Fruit fly (Drosophila melanogaster) whole organism, embryonic: Measurements from ENCODE around the gene Svil.

Experiments
- Aef1 ChIP-seq: fragments of 200-800 bp; sonication (Bioruptor generic); IDR thresholded peaks from 3 replicates; pipeline ENCODE4 v1.3.6; 2022; ENCODE audit warnings: missing biosample characterization, missing genetic modification characterization
- Asciz ChIP-seq: fragments of 200-800 bp; sonication (Bioruptor generic); optimal IDR thresholded peaks from 2 replicates; lab custom pipeline; 2017; ENCODE audit warnings: missing biosample characterization, mild to moderate bottlenecking, missing genetic modification characterization, missing genetic modification reagents
- B-H2 ChIP-seq: fragments of 200-800 bp; sonication (Bioruptor generic); optimal IDR thresholded peaks from 2 replicates; lab custom pipeline; 2018; ENCODE audit warnings: missing biosample characterization, mild to moderate bottlenecking, missing genetic modification characterization
- Blimp-1 ChIP-seq: fragments of 200-800 bp; sonication (Bioruptor generic); optimal IDR thresholded peaks from 3 replicates; lab custom pipeline; 2018; ENCODE audit warnings: missing biosample characterization, missing genetic modification characterization, mild to moderate bottlenecking, moderate library complexity, missing genetic modification reagents
- CG11456 ChIP-seq: fragments of 200-800 bp; sonication (Bioruptor generic); IDR thresholded peaks from 3 replicates; pipeline ENCODE4 v1.3.6; 2022; ENCODE audit warnings: missing biosample characterization, missing genetic modification characterization
- CG12104 ChIP-seq: fragments of 200-800 bp; sonication (Bioruptor generic); optimal IDR thresholded peaks from 3 replicates; lab custom pipeline; 2016; ENCODE audit warnings: missing biosample characterization, missing genetic modification characterization
- CG12219 ChIP-seq: fragments of 200-800 bp; sonication (Bioruptor generic); optimal IDR thresholded peaks from 3 replicates; lab custom pipeline; 2018; ENCODE audit warnings: missing biosample characterization, mild to moderate bottlenecking, missing genetic modification characterization
- CG12659 ChIP-seq: fragments of 200-800 bp; sonication (Bioruptor generic); optimal IDR thresholded peaks from 3 replicates; lab custom pipeline; 2017; ENCODE audit warnings: mild to moderate bottlenecking, missing biosample characterization, missing genetic modification reagents, missing genetic modification characterization
- CG14965 ChIP-seq: fragments of 200-800 bp; sonication (Bioruptor generic); optimal IDR thresholded peaks from 2 replicates; lab custom pipeline; 2016; ENCODE audit warnings: missing biosample characterization, missing genetic modification characterization, borderline replicate concordance
- CG1602 ChIP-seq: fragments of 200-800 bp; sonication (Bioruptor generic); optimal IDR thresholded peaks from 3 replicates; lab custom pipeline; 2016; ENCODE audit warnings: missing biosample characterization, missing genetic modification characterization
- CG18599 ChIP-seq: fragments of 200-800 bp; sonication (Bioruptor generic); optimal IDR thresholded peaks from 3 replicates; lab custom pipeline; 2017; ENCODE audit warnings: missing biosample characterization, missing genetic modification characterization, mild to moderate bottlenecking, moderate library complexity, missing genetic modification reagents
- CG3065 ChIP-seq: fragments of 200-800 bp; sonication (Bioruptor generic); optimal IDR thresholded peaks from 2 replicates; lab custom pipeline; 2016; ENCODE audit warnings: missing biosample characterization, missing genetic modification characterization
- CG31224 ChIP-seq: fragments of 200-800 bp; sonication (Bioruptor generic); IDR thresholded peaks from 2 replicates; pipeline ENCODE4 v1.3.6; 2022; ENCODE audit warnings: missing biosample characterization, missing genetic modification characterization
- CG3163 ChIP-seq: fragments of 200-800 bp; sonication (Bioruptor generic); optimal IDR thresholded peaks from 3 replicates; lab custom pipeline; 2016; ENCODE audit warnings: missing biosample characterization, missing genetic modification characterization
- CG6813 ChIP-seq: fragments of 200-800 bp; sonication (Bioruptor generic); optimal IDR thresholded peaks from 2 replicates; lab custom pipeline; 2017; ENCODE audit warnings: missing biosample characterization, missing genetic modification characterization, mild to moderate bottlenecking, moderate library complexity, missing genetic modification reagents
- CG7786 ChIP-seq: fragments of 200-800 bp; sonication (Bioruptor generic); optimal IDR thresholded peaks from 2 replicates; lab custom pipeline; 2016; ENCODE audit warnings: missing biosample characterization, missing genetic modification characterization
- CG9609 ChIP-seq: fragments of 200-800 bp; sonication (Bioruptor generic); optimal IDR thresholded peaks from 3 replicates; lab custom pipeline; 2016; ENCODE audit warnings: missing biosample characterization, missing genetic modification characterization
- CTCF ChIP-seq: fragments of 200-800 bp; sonication (Bioruptor generic); optimal IDR thresholded peaks from 2 replicates; lab custom pipeline; 2017; ENCODE audit warnings: missing biosample characterization, mild to moderate bottlenecking, missing genetic modification characterization, moderate library complexity
- Dfd ChIP-seq, 2 experiments: fragments of >200 bp; optimal IDR thresholded peaks; 2 replicates each; lab custom pipeline; 2017; ENCODE audit warnings: missing biosample characterization in 2 of 2, missing genetic modification characterization in 2 of 2
- Dip2 ChIP-seq: fragments of 200-800 bp; sonication (Bioruptor generic); IDR thresholded peaks from 2 replicates; pipeline ENCODE4 v1.3.6; 2022; ENCODE audit warnings: missing biosample characterization, missing genetic modification characterization
- E2f2 ChIP-seq: fragments of 200-800 bp; sonication (Bioruptor generic); IDR thresholded peaks from 2 replicates; pipeline ENCODE4 v1.3.6; 2022; ENCODE audit warnings: missing biosample characterization, missing genetic modification characterization
- GATAe ChIP-seq: fragments of 200-800 bp; sonication (Bioruptor generic); conservative IDR thresholded peaks from 2 replicates; pipeline ENCODE4 v1.3.6; 2022; ENCODE audit warnings: missing biosample characterization, missing genetic modification characterization
- H2.0 ChIP-seq: fragments of 200-800 bp; sonication (Bioruptor generic); IDR thresholded peaks from 2 replicates; pipeline ENCODE4 v1.3.6; 2022; ENCODE audit warnings: missing biosample characterization, missing genetic modification characterization
- Hsf ChIP-seq: fragments of 200-800 bp; sonication (Bioruptor generic); optimal IDR thresholded peaks from 3 replicates; lab custom pipeline; 2016; ENCODE audit warnings: missing biosample characterization, missing genetic modification characterization
- Myb ChIP-seq: fragments of 200-800 bp; sonication (Bioruptor generic); optimal IDR thresholded peaks from 2 replicates; lab custom pipeline; 2016; ENCODE audit warnings: missing biosample characterization, missing genetic modification characterization
- Nf-YC ChIP-seq: fragments of 200-800 bp; optimal IDR thresholded peaks from 3 replicates; lab custom pipeline; 2019; ENCODE audit warnings: missing biosample characterization, mild to moderate bottlenecking, missing genetic modification characterization, moderate library complexity
- Side ChIP-seq: fragments of 200-800 bp; sonication (Bioruptor generic); optimal IDR thresholded peaks from 2 replicates; lab custom pipeline; 2016; ENCODE audit warnings: missing biosample characterization, missing genetic modification characterization
- bab2 ChIP-seq: fragments of 200-800 bp; sonication (Bioruptor generic); optimal IDR thresholded peaks from 2 replicates; lab custom pipeline; 2016; ENCODE audit warnings: missing biosample characterization, missing genetic modification characterization
- caup ChIP-seq: fragments of 200-800 bp; sonication (Bioruptor generic); optimal IDR thresholded peaks from 3 replicates; lab custom pipeline; 2017; ENCODE audit warnings: missing biosample characterization, mild to moderate bottlenecking, missing genetic modification characterization, moderate library complexity; ENCODE audit not compliant: severe bottlenecking
- corto ChIP-seq: fragments of 200-800 bp; sonication (Bioruptor generic); optimal IDR thresholded peaks from 2 replicates; lab custom pipeline; 2016; ENCODE audit warnings: missing biosample characterization, mild to moderate bottlenecking, missing genetic modification characterization, moderate library complexity
- exex ChIP-seq: fragments of 200-800 bp; sonication (Bioruptor generic); optimal IDR thresholded peaks from 4 replicates; lab custom pipeline; 2018; ENCODE audit warnings: missing biosample characterization, mild to moderate bottlenecking, missing genetic modification characterization, moderate library complexity
- fd3F ChIP-seq: fragments of 200-800 bp; sonication (Bioruptor generic); optimal IDR thresholded peaks from 2 replicates; lab custom pipeline; 2018; ENCODE audit warnings: missing biosample characterization, mild to moderate bottlenecking, missing genetic modification characterization, moderate library complexity
- fd96Cb ChIP-seq: fragments of 200-800 bp; sonication (Bioruptor generic); optimal IDR thresholded peaks from 2 replicates; lab custom pipeline; 2018; ENCODE audit warnings: missing biosample characterization, mild to moderate bottlenecking, missing genetic modification characterization, moderate library complexity
- hb ChIP-seq: fragments of 200-800 bp; sonication (Bioruptor generic); IDR thresholded peaks from 3 replicates; pipeline ENCODE4 v1.3.6; 2022; ENCODE audit warnings: missing biosample characterization, missing genetic modification characterization; ENCODE audit not compliant: partially characterized antibody
- jigr1 ChIP-seq: fragments of 200-800 bp; sonication (Bioruptor generic); IDR thresholded peaks from 3 replicates; pipeline ENCODE4 v1.3.6; 2022; ENCODE audit warnings: missing biosample characterization, missing genetic modification characterization
- ken ChIP-seq: fragments of 200-800 bp; sonication (Bioruptor generic); IDR thresholded peaks from 3 replicates; pipeline ENCODE4 v1.3.6; 2022; ENCODE audit warnings: missing biosample characterization, missing genetic modification characterization
- mam ChIP-seq: fragments of 200-800 bp; sonication (Bioruptor generic); optimal IDR thresholded peaks from 3 replicates; lab custom pipeline; 2016; ENCODE audit warnings: missing biosample characterization, missing genetic modification characterization
- odd ChIP-seq: fragments of 200-800 bp; sonication (Bioruptor generic); optimal IDR thresholded peaks from 2 replicates; lab custom pipeline; 2017; ENCODE audit warnings: missing biosample characterization, mild to moderate bottlenecking, missing genetic modification characterization
- prd ChIP-seq, 3 experiments: fragments of >200 bp in 2 of 3; fragments of 200-800 bp in 1 of 3; sonication (Bioruptor generic) in 1 of 3; optimal IDR thresholded peaks in 2 of 3; IDR thresholded peaks in 1 of 3; 2 replicates in 2 of 3; 3 replicates in 1 of 3; pipeline versions ENCODE4 v1.3.6 to Lab custom; 2017 to 2022; ENCODE audit warnings: missing biosample characterization in 1 of 3, missing genetic modification characterization in 1 of 3
- ranshi ChIP-seq: fragments of 200-800 bp; sonication (Bioruptor generic); IDR thresholded peaks from 2 replicates; pipeline ENCODE4 v1.3.6; 2022; ENCODE audit warnings: missing biosample characterization, missing genetic modification characterization
- repo ChIP-seq: fragments of 200-800 bp; sonication (Bioruptor generic); optimal IDR thresholded peaks from 2 replicates; lab custom pipeline; 2016; ENCODE audit warnings: missing biosample characterization, missing genetic modification characterization
- ro ChIP-seq: fragments of 200-800 bp; sonication (Bioruptor generic); IDR thresholded peaks from 2 replicates; pipeline ENCODE4 v1.3.6; 2022; ENCODE audit warnings: missing biosample characterization, missing genetic modification characterization
- run ChIP-seq: fragments of 200-800 bp; sonication (Bioruptor generic); optimal IDR thresholded peaks from 3 replicates; lab custom pipeline; 2018; ENCODE audit warnings: missing biosample characterization, mild to moderate bottlenecking, missing genetic modification characterization
- slp2 ChIP-seq: fragments of 200-800 bp; sonication (Bioruptor generic); optimal IDR thresholded peaks from 2 replicates; lab custom pipeline; 2016; ENCODE audit warnings: missing biosample characterization, missing genetic modification characterization
- sqz ChIP-seq: fragments of 200-800 bp; sonication (Bioruptor generic); optimal IDR thresholded peaks from 3 replicates; lab custom pipeline; 2018; ENCODE audit warnings: missing biosample characterization, mild to moderate bottlenecking, missing genetic modification characterization
- sr ChIP-seq: fragments of 200-800 bp; sonication (Bioruptor generic); IDR thresholded peaks from 3 replicates; pipeline ENCODE4 v1.3.6; 2022; ENCODE audit warnings: missing biosample characterization, missing genetic modification characterization
- unpg ChIP-seq: fragments of 200-800 bp; sonication (Bioruptor generic); optimal IDR thresholded peaks from 3 replicates; lab custom pipeline; 2018; ENCODE audit warnings: missing biosample characterization, mild to moderate bottlenecking, missing genetic modification characterization, moderate library complexity
- wor ChIP-seq: fragments of 200-800 bp; sonication (Bioruptor generic); IDR thresholded peaks from 2 replicates; pipeline ENCODE4 v1.3.6; 2022; ENCODE audit warnings: missing biosample characterization, missing genetic modification characterization
- zen2 ChIP-seq: fragments of 200-800 bp; sonication (Bioruptor generic); IDR thresholded peaks from 3 replicates; pipeline ENCODE4 v1.3.6; 2022; ENCODE audit warnings: missing biosample characterization, missing genetic modification characterization; ENCODE audit not compliant: partially characterized antibody
- zf30C ChIP-seq: fragments of 200-800 bp; sonication (Bioruptor generic); optimal IDR thresholded peaks from 3 replicates; lab custom pipeline; 2018; ENCODE audit warnings: missing biosample characterization, mild to moderate bottlenecking, missing genetic modification characterization

Gene Svil

dm6 chr3L:2475564-2476260 lies 98.3 kb downstream of the Svil start, which contains the start of gene CG16762 (continued):
- TF ChIP-seq wor (GFP tag; lab: Robert Waterston, UW), result no peak
- peak; percentile 33 for TF ChIP-seq repo
- TF ChIP-seq CG1602, result no peak
- TF ChIP-seq Side (GFP tag; lab: Kevin White, UChicago), result peak; percentile 53
- TF ChIP-seq ranshi (GFP tag; lab: Robert Waterston, UW), result no peak
- TF ChIP-seq mam (GFP tag; lab: Kevin White, UChicago), result no peak
- TF ChIP-seq GATAe, result no peak
- peak; percentile 40 for TF ChIP-seq slp2 (GFP tag; lab: Kevin White, UChicago)
- TF ChIP-seq exex, result peak; percentile 11
- no peak for TF ChIP-seq CG31224 (GFP tag; lab: Robert Waterston, UW)
- TF ChIP-seq sr (GFP tag; lab: Robert Waterston, UW), result no peak
- peak; percentile 84 for TF ChIP-seq CG6813 (GFP tag; lab: Kevin White, UChicago)
- TF ChIP-seq bab2 (GFP tag; lab: Kevin White, UChicago), result peak; percentile 80
- peak; percentile 31 for TF ChIP-seq Hsf
- peak; percentile 26 for TF ChIP-seq fd96Cb (tag; lab: Kevin White, UChicago)
- TF ChIP-seq jigr1 (GFP tag; lab: Robert Waterston, UW), result no peak
- TF ChIP-seq ro (GFP tag; lab: Robert Waterston, UW), result no peak
- no peak for TF ChIP-seq hb (GFP tag; lab: Robert Waterston, UW)
- TF ChIP-seq Dip2 (GFP tag; lab: Robert Waterston, UW), result no peak
- no peak for TF ChIP-seq Nf-YC (tag; lab: Kevin White, UChicago)
- TF ChIP-seq CG11456, result no peak
- TF ChIP-seq CG14965, result peak; percentile 62
- 0 out of 2 replicates have a peak, but pooled peaks have one; percentile 24 for TF ChIP-seq E2f2 (GFP tag; lab: Robert Waterston, UW)
- no peak for TF ChIP-seq Dfd (GFP tag; optimal IDR thresholded peaks at IDR 0.05; lab: Kevin White, UChicago)
- peak; percentile 62 for TF ChIP-seq odd
- TF ChIP-seq corto (GFP tag; lab: Kevin White, UChicago), result no peak
- TF ChIP-seq ken (GFP tag; lab: Robert Waterston, UW), result no peak
- TF ChIP-seq prd (optimal IDR thresholded peaks at IDR 0.05; lab: Kevin White, UChicago), result no peak
- no peak for TF ChIP-seq prd (GFP tag; IDR thresholded peaks at IDR 0.05; lab: Robert Waterston, UW)
- TF ChIP-seq Asciz, result peak; percentile 83
- TF ChIP-seq zf30C (GFP tag; lab: Kevin White, UChicago), result no peak
- no peak for TF ChIP-seq run (tag; lab: Kevin White, UChicago)
- peak; percentile 59 for TF ChIP-seq unpg (GFP tag; lab: Kevin White, UChicago)
- no peak for TF ChIP-seq Myb
- TF ChIP-seq Blimp-1 (GFP tag; lab: Kevin White, UChicago), result peak; percentile 83
- no peak for TF ChIP-seq CG3163 (GFP tag; lab: Kevin White, UChicago)
- no peak for TF ChIP-seq B-H2 (GFP tag; lab: Kevin White, UChicago)
- TF ChIP-seq CG12104, result peak; percentile 65
- no peak for TF ChIP-seq Aef1 (GFP tag; lab: Robert Waterston, UW)
- peak; percentile 72 for TF ChIP-seq caup (GFP tag; lab: Kevin White, UChicago)
- peak; percentile 30 for TF ChIP-seq CG9609 (GFP tag; lab: Kevin White, UChicago)
- TF ChIP-seq CG12659 (GFP tag; lab: Kevin White, UChicago), result peak; percentile 28
- peak; percentile 15 for TF ChIP-seq sqz (GFP tag; lab: Kevin White, UChicago)
- no peak for TF ChIP-seq zen2 (GFP tag; lab: Robert Waterston, UW)
- peak; percentile 31 for TF ChIP-seq CTCF (GFP tag; lab: Kevin White, UChicago)
- TF ChIP-seq fd3F (GFP tag; lab: Kevin White, UChicago), result peak; percentile 35
- peak; percentile 13 for TF ChIP-seq CG7786
- TF ChIP-seq CG3065 (GFP tag; lab: Kevin White, UChicago), result no peak
- peak; percentile 81 for TF ChIP-seq CG18599 (GFP tag; lab: Kevin White, UChicago)
- 0 out of 2 replicates have a peak, but pooled peaks have one; percentile 5 for TF ChIP-seq H2.0 (GFP tag; lab: Robert Waterston, UW)
- peak; percentile 42 for TF ChIP-seq CG12219 (GFP tag; lab: Kevin White, UChicago)
